Worm (Caenorhabditis elegans) whole organism, early embryonic: ENCODE data around the gene F53F4.15.

Experiments
- F13C5.2 ChIP-seq: sonication (generic microtip); optimal IDR thresholded peaks from 2 replicates; lab custom pipeline; 2017; ENCODE audit warnings: mild to moderate bottlenecking, missing genetic modification characterization, inconsistent platforms, missing compliant biosample characterization
- aly-1 ChIP-seq: sonication (generic microtip); optimal IDR thresholded peaks from 2 replicates; lab custom pipeline; 2016; ENCODE audit warnings: missing genetic modification characterization, missing compliant biosample characterization
- ama-1 ChIP-seq: fragments of 150-350 bp; optimal IDR thresholded peaks from 2 replicates; lab custom pipeline; 2014
- flt-1 ChIP-seq: fragments of 200-800 bp; sonication (Bioruptor generic); IDR thresholded peaks from 2 replicates; pipeline ENCODE4 v1.3.6; 2022; ENCODE audit warnings: missing genetic modification characterization, missing compliant biosample characterization
- hmbx-1 ChIP-seq: sonication (generic microtip); optimal IDR thresholded peaks from 2 replicates; lab custom pipeline; 2016; ENCODE audit warnings: mild to moderate bottlenecking, missing genetic modification characterization, missing compliant biosample characterization
- hnd-1 ChIP-seq: sonication (generic microtip); optimal IDR thresholded peaks from 2 replicates; lab custom pipeline; 2016; ENCODE audit warnings: missing genetic modification characterization, missing compliant biosample characterization
- pes-1 ChIP-seq: fragments of 200-800 bp; sonication (Bioruptor generic); IDR thresholded peaks from 2 replicates; pipeline ENCODE4 v1.3.6; 2022; ENCODE audit warnings: missing genetic modification reagents, missing genetic modification characterization, missing compliant biosample characterization
- scrt-1 ChIP-seq: fragments of 200-800 bp; sonication (Bioruptor generic); IDR thresholded peaks from 2 replicates; pipeline ENCODE4 v1.3.6; 2022; ENCODE audit warnings: missing genetic modification characterization, missing compliant biosample characterization
- sea-1 ChIP-seq: fragments of 200-800 bp; sonication (Bioruptor generic); conservative IDR thresholded peaks from 2 replicates; pipeline ENCODE4 v1.3.6; 2022; ENCODE audit warnings: missing genetic modification characterization, missing compliant biosample characterization
- tra-4 ChIP-seq: sonication (generic microtip); optimal IDR thresholded peaks from 2 replicates; lab custom pipeline; 2017; ENCODE audit warnings: missing genetic modification characterization, missing compliant biosample characterization

ce11 chrV:13656346-13657254, 35.8 kb downstream of the F53F4.15 start:
- TF ChIP-seq pes-1 (no peak), F13C5.2 (tag; lab: Kevin White, UChicago) (no peak), tra-4 (tag; lab: Kevin White, UChicago) (no peak), flt-1 (GFP tag; lab: Robert Waterston, UW) (no peak), sea-1 (no peak), scrt-1 (GFP tag; lab: Robert Waterston, UW) (no peak), aly-1 (tag; lab: Kevin White, UChicago) (no peak), ama-1 (lab: Kevin White, UChicago) (no peak), hmbx-1 (tag; lab: Kevin White, UChicago) (no peak), hnd-1 (tag; lab: Kevin White, UChicago) (no peak)
